Fruit fly (Drosophila melanogaster): Measurements from ENCODE around the gene dind.

dm6 chr3R:18706289-18706688 lies 28.9 kb upstream of the dind start:
- no peak for TF ChIP-seq Dll (optimal IDR thresholded peaks at IDR 0.05)
- TF ChIP-seq psq (optimal IDR thresholded peaks at IDR 0.05): no peak
- no peak for TF ChIP-seq pan (optimal IDR thresholded peaks at IDR 0.05)
- TF ChIP-seq EcR (GFP tag; optimal IDR thresholded peaks at IDR 0.05): no peak
- no peak for TF ChIP-seq usp (GFP tag; optimal IDR thresholded peaks at IDR 0.05)
- no peak for TF ChIP-seq CG8478 (optimal IDR thresholded peaks at IDR 0.05)
